Worm (Caenorhabditis elegans): ENCODE measurements around the gene clik-2.

DNA sequence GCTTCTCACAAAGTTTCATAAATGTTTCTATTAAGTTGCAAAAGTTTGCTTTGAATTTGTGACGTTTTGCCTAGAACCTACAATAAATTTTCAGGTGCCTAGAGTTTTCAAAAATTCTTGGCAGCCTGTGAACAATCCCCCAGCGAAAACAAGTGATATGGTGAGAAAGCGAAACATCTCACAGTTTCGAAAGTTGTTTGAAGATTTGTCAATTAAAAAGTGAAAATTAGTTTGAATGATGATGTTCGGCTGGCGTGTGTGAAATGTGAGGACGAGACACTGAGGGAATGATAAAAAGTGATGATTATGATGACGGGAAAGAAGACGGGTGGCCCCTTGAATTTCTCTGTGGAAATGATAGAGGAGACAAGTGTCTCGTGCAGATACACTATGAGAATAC is 50.2 kb downstream of the clik-2 start:
- TF ChIP-seq sox-4 (tag; optimal IDR thresholded peaks at IDR 0.05) = no peak
- no peak for TF ChIP-seq pha-4 (tag; optimal IDR thresholded peaks at IDR 0.05)
- no peak for TF ChIP-seq ceh-2 (tag; optimal IDR thresholded peaks at IDR 0.05)
- TF ChIP-seq madf-2 (tag; optimal IDR thresholded peaks at IDR 0.05) = no peak
- TF ChIP-seq zip-5 (tag; optimal IDR thresholded peaks at IDR 0.05) = no peak
- TF ChIP-seq elt-4 (tag; optimal IDR thresholded peaks at IDR 0.05) = no peak
